Fruit fly (Drosophila melanogaster) whole organism, embryonic: ENCODE data around the gene PXo.
A peak's percentile ranks its signal among the peaks of the same experiment; 100 is the strongest.

Experiments used
- Bgb ChIP-seq: fragments of 200-800 bp; sonication (Bioruptor generic); IDR thresholded peaks from 2 replicates; pipeline ENCODE4 v1.3.6; 2022; ENCODE audit warnings: missing biosample characterization, missing genetic modification characterization; ENCODE audit not compliant: partially characterized antibody
- C15 ChIP-seq: fragments of 200-800 bp; sonication (Bioruptor generic); IDR thresholded peaks from 3 replicates; pipeline ENCODE4 v1.3.6; 2022; ENCODE audit warnings: missing biosample characterization, missing genetic modification characterization
- CG10209 ChIP-seq: fragments of 200-800 bp; sonication (Bioruptor generic); optimal IDR thresholded peaks from 3 replicates; lab custom pipeline; 2017; ENCODE audit warnings: missing biosample characterization, mild to moderate bottlenecking, missing genetic modification characterization, missing genetic modification reagents
- CG10274 ChIP-seq: fragments of 200-800 bp; sonication (Bioruptor generic); optimal IDR thresholded peaks from 3 replicates; lab custom pipeline; 2017; ENCODE audit warnings: missing biosample characterization, mild to moderate bottlenecking, missing genetic modification characterization
- CG10654 ChIP-seq: fragments of 200-800 bp; sonication (Bioruptor generic); optimal IDR thresholded peaks from 2 replicates; lab custom pipeline; 2016; ENCODE audit warnings: missing biosample characterization, missing genetic modification characterization
- CG11504 ChIP-seq: fragments of 200-800 bp; sonication (Bioruptor generic); optimal IDR thresholded peaks from 3 replicates; lab custom pipeline; 2019; ENCODE audit warnings: missing biosample characterization, mild to moderate bottlenecking, missing genetic modification characterization, moderate library complexity
- CG12391 ChIP-seq: fragments of 200-800 bp; sonication (Bioruptor generic); optimal IDR thresholded peaks from 3 replicates; lab custom pipeline; 2018; ENCODE audit warnings: missing biosample characterization, mild to moderate bottlenecking, missing genetic modification characterization, moderate library complexity
- CG13624 ChIP-seq: fragments of 200-800 bp; sonication (Bioruptor generic); optimal IDR thresholded peaks from 2 replicates; lab custom pipeline; 2016; ENCODE audit warnings: missing biosample characterization, missing genetic modification characterization
- CG14965 ChIP-seq: fragments of 200-800 bp; sonication (Bioruptor generic); optimal IDR thresholded peaks from 2 replicates; lab custom pipeline; 2016; ENCODE audit warnings: missing biosample characterization, missing genetic modification characterization, borderline replicate concordance
- CG15696 ChIP-seq: fragments of 200-800 bp; sonication (Bioruptor generic); optimal IDR thresholded peaks from 2 replicates; lab custom pipeline; 2019; ENCODE audit warnings: missing biosample characterization, mild to moderate bottlenecking, missing genetic modification characterization, moderate library complexity
- CG1603 ChIP-seq: fragments of 200-800 bp; sonication (Bioruptor generic); optimal IDR thresholded peaks from 2 replicates; lab custom pipeline; 2019; ENCODE audit warnings: missing biosample characterization, mild to moderate bottlenecking, missing genetic modification characterization, moderate library complexity
- CG17359 ChIP-seq: fragments of 200-800 bp; sonication (Bioruptor generic); optimal IDR thresholded peaks from 3 replicates; lab custom pipeline; 2018; ENCODE audit warnings: missing biosample characterization, mild to moderate bottlenecking, missing genetic modification characterization, moderate library complexity
- CG17361 ChIP-seq: fragments of 200-800 bp; sonication (Bioruptor generic); IDR thresholded peaks from 3 replicates; pipeline ENCODE4 v1.3.6; 2022; ENCODE audit warnings: missing biosample characterization, missing genetic modification characterization
- CG1792 ChIP-seq: fragments of 200-800 bp; sonication (Bioruptor generic); optimal IDR thresholded peaks from 2 replicates; lab custom pipeline; 2016; ENCODE audit warnings: missing biosample characterization, missing genetic modification characterization
- CG18476 ChIP-seq: fragments of 200-800 bp; sonication (Bioruptor generic); optimal IDR thresholded peaks from 2 replicates; lab custom pipeline; 2016; ENCODE audit warnings: missing biosample characterization, mild to moderate bottlenecking, missing genetic modification characterization
- CG2712 ChIP-seq: fragments of 200-800 bp; optimal IDR thresholded peaks from 3 replicates; lab custom pipeline; 2019; ENCODE audit warnings: missing biosample characterization, mild to moderate bottlenecking, missing genetic modification characterization, moderate library complexity
- CG2875 ChIP-seq: fragments of 200-800 bp; sonication (Bioruptor generic); optimal IDR thresholded peaks from 2 replicates; lab custom pipeline; 2017; ENCODE audit warnings: missing biosample characterization, mild to moderate bottlenecking, missing genetic modification characterization, missing genetic modification reagents
- CG31441 ChIP-seq: fragments of 200-800 bp; sonication (Bioruptor generic); IDR thresholded peaks from 2 replicates; pipeline ENCODE4 v1.3.6; 2022; ENCODE audit warnings: missing biosample characterization, missing genetic modification characterization
- CG32767 ChIP-seq: fragments of 200-800 bp; sonication (Bioruptor generic); IDR thresholded peaks from 2 replicates; pipeline ENCODE4 v1.3.6; 2022; ENCODE audit warnings: missing biosample characterization, missing genetic modification characterization
- CG34224 ChIP-seq: fragments of 200-800 bp; sonication (Bioruptor generic); IDR thresholded peaks from 3 replicates; pipeline ENCODE4 v1.3.6; 2022; ENCODE audit warnings: missing biosample characterization, missing genetic modification characterization; ENCODE audit not compliant: partially characterized antibody
- CG42726 ChIP-seq: fragments of 200-800 bp; sonication (Bioruptor generic); IDR thresholded peaks from 2 replicates; pipeline ENCODE4 v1.3.6; 2022; ENCODE audit warnings: missing biosample characterization, missing genetic modification characterization; ENCODE audit not compliant: partially characterized antibody
- CG4404 ChIP-seq: fragments of 200-800 bp; sonication (Bioruptor generic); IDR thresholded peaks from 2 replicates; pipeline ENCODE4 v1.3.6; 2022; ENCODE audit warnings: missing biosample characterization, missing genetic modification characterization
- CG4617 ChIP-seq: fragments of 200-800 bp; sonication (Bioruptor generic); optimal IDR thresholded peaks from 3 replicates; lab custom pipeline; 2016; ENCODE audit warnings: missing biosample characterization, missing genetic modification characterization, borderline replicate concordance
- CG7271 ChIP-seq: fragments of 200-800 bp; sonication (Bioruptor generic); optimal IDR thresholded peaks from 2 replicates; lab custom pipeline; 2018; ENCODE audit warnings: missing biosample characterization, mild to moderate bottlenecking, missing genetic modification characterization, moderate library complexity
- CG7786 ChIP-seq: fragments of 200-800 bp; sonication (Bioruptor generic); optimal IDR thresholded peaks from 2 replicates; lab custom pipeline; 2016; ENCODE audit warnings: missing biosample characterization, missing genetic modification characterization
- CG8089 ChIP-seq: fragments of 200-800 bp; sonication (Bioruptor generic); optimal IDR thresholded peaks from 3 replicates; lab custom pipeline; 2016; ENCODE audit warnings: missing biosample characterization, missing genetic modification characterization
- CG9609 ChIP-seq: fragments of 200-800 bp; sonication (Bioruptor generic); optimal IDR thresholded peaks from 3 replicates; lab custom pipeline; 2016; ENCODE audit warnings: missing biosample characterization, missing genetic modification characterization
- CTCF ChIP-seq: fragments of 200-800 bp; sonication (Bioruptor generic); optimal IDR thresholded peaks from 2 replicates; lab custom pipeline; 2017; ENCODE audit warnings: missing biosample characterization, mild to moderate bottlenecking, missing genetic modification characterization, moderate library complexity
- D ChIP-seq, 2 experiments: fragments of 200-800 bp in 1 of 2; fragments of >200 bp in 1 of 2; sonication (Bioruptor generic) in 1 of 2; optimal IDR thresholded peaks; 2 replicates in 1 of 2; 3 replicates in 1 of 2; lab custom pipeline; 2017; ENCODE audit warnings: mild to moderate bottlenecking in 1 of 2, missing biosample characterization in 1 of 2, missing genetic modification characterization in 1 of 2, missing genetic modification reagents in 1 of 2
- D19A ChIP-seq: fragments of 200-800 bp; optimal IDR thresholded peaks from 3 replicates; lab custom pipeline; 2019; ENCODE audit warnings: missing biosample characterization, mild to moderate bottlenecking, missing genetic modification characterization, moderate library complexity
- Dad ChIP-seq: fragments of 200-800 bp; sonication (Bioruptor generic); optimal IDR thresholded peaks from 3 replicates; lab custom pipeline; 2016; ENCODE audit warnings: missing biosample characterization, missing genetic modification characterization
- Dll ChIP-seq: fragments of 200-800 bp; sonication (Bioruptor generic); IDR thresholded peaks from 4 replicates; pipeline ENCODE4 v1.3.6; 2022; ENCODE audit warnings: missing biosample characterization, missing genetic modification characterization; ENCODE audit not compliant: partially characterized antibody
- Ets65A ChIP-seq: fragments of 200-800 bp; sonication (Bioruptor generic); peaks from one replicate; lab custom pipeline; 2016; ENCODE audit warnings: missing biosample characterization, missing genetic modification characterization
- MBD-R2 ChIP-seq: fragments of 200-800 bp; sonication (Bioruptor generic); IDR thresholded peaks from 2 replicates; pipeline ENCODE4 v1.3.6; 2022; ENCODE audit warnings: missing biosample characterization, missing genetic modification characterization
- Spps ChIP-seq: fragments of 200-800 bp; sonication (Bioruptor generic); optimal IDR thresholded peaks from 2 replicates; lab custom pipeline; 2018; ENCODE audit warnings: missing biosample characterization, mild to moderate bottlenecking, missing genetic modification characterization
- Stat92E ChIP-seq, 3 experiments: fragments of >200 bp in 2 of 3; fragments of 200-800 bp in 1 of 3; sonication (Bioruptor generic) in 1 of 3; optimal IDR thresholded peaks; 2 replicates each; lab custom pipeline; 2017 to 2019; ENCODE audit warnings: missing biosample characterization in 3 of 3, missing genetic modification characterization in 3 of 3, mild to moderate bottlenecking in 1 of 3, moderate library complexity in 1 of 3
- amos ChIP-seq: fragments of 200-800 bp; sonication (Bioruptor generic); IDR thresholded peaks from 2 replicates; pipeline ENCODE4 v1.3.6; 2022; ENCODE audit warnings: missing biosample characterization, missing genetic modification characterization; ENCODE audit not compliant: partially characterized antibody
- cas ChIP-seq: fragments of 200-800 bp; sonication (Bioruptor generic); IDR thresholded peaks from 2 replicates; pipeline ENCODE4 v1.3.6; 2022; ENCODE audit warnings: missing biosample characterization, missing genetic modification characterization
- gcm ChIP-seq: fragments of 200-800 bp; sonication (Bioruptor generic); optimal IDR thresholded peaks from 2 replicates; lab custom pipeline; 2019; ENCODE audit warnings: missing biosample characterization, mild to moderate bottlenecking, missing genetic modification characterization, moderate library complexity
- ken ChIP-seq: fragments of 200-800 bp; sonication (Bioruptor generic); IDR thresholded peaks from 3 replicates; pipeline ENCODE4 v1.3.6; 2022; ENCODE audit warnings: missing biosample characterization, missing genetic modification characterization
- knrl ChIP-seq: fragments of 200-800 bp; sonication (Bioruptor generic); IDR thresholded peaks from 3 replicates; pipeline ENCODE4 v1.3.6; 2022; ENCODE audit warnings: missing biosample characterization, missing genetic modification characterization; ENCODE audit not compliant: partially characterized antibody
- p53 ChIP-seq: fragments of 200-800 bp; sonication (Bioruptor generic); optimal IDR thresholded peaks from 2 replicates; lab custom pipeline; 2016; ENCODE audit warnings: missing biosample characterization, missing genetic modification characterization
- pb ChIP-seq: fragments of 200-800 bp; sonication (Bioruptor generic); optimal IDR thresholded peaks from 3 replicates; lab custom pipeline; 2016; ENCODE audit warnings: missing biosample characterization, missing genetic modification characterization
- sens ChIP-seq: fragments of 200-800 bp; sonication (Bioruptor generic); peaks from one replicate; lab custom pipeline; 2016; ENCODE audit warnings: missing biosample characterization, missing genetic modification characterization
- shn ChIP-seq: fragments of 200-800 bp; sonication (Bioruptor generic); optimal IDR thresholded peaks from 3 replicates; lab custom pipeline; 2016; ENCODE audit warnings: missing biosample characterization, missing genetic modification characterization
- so ChIP-seq: fragments of 200-800 bp; sonication (Bioruptor generic); IDR thresholded peaks from 3 replicates; pipeline ENCODE4 v1.3.6; 2022; ENCODE audit warnings: missing biosample characterization, missing genetic modification characterization
- stwl ChIP-seq: fragments of 200-800 bp; sonication (Bioruptor generic); optimal IDR thresholded peaks from 3 replicates; lab custom pipeline; 2018; ENCODE audit warnings: missing biosample characterization, mild to moderate bottlenecking, missing genetic modification characterization, moderate library complexity
- tll ChIP-seq, 2 experiments: fragments of 200-800 bp in 1 of 2; fragments of >200 bp in 1 of 2; sonication (Bioruptor generic) in 1 of 2; optimal IDR thresholded peaks; 2 replicates each; lab custom pipeline; 2017 to 2019; ENCODE audit warnings: missing biosample characterization in 2 of 2, missing genetic modification characterization in 2 of 2, mild to moderate bottlenecking in 1 of 2, moderate library complexity in 1 of 2

The PXo gene

dm6 chr3L:5969122-5969521, 48.0 kb upstream of the PXo start (continued):
- no peak for TF ChIP-seq tll (GFP tag; optimal IDR thresholded peaks at IDR 0.05; lab: Kevin White, UChicago)
- TF ChIP-seq CG17361 (GFP tag; lab: Robert Waterston, UW), result no peak
- no peak for TF ChIP-seq CG14965 (GFP tag; lab: Kevin White, UChicago)
- no peak for TF ChIP-seq CG4617 (GFP tag; lab: Kevin White, UChicago)
- no peak for TF ChIP-seq CG2875 (GFP tag; lab: Kevin White, UChicago)
- TF ChIP-seq C15 (GFP tag; lab: Robert Waterston, UW), result no peak
- TF ChIP-seq CG32767 (GFP tag; lab: Robert Waterston, UW), result no peak

DNA sequence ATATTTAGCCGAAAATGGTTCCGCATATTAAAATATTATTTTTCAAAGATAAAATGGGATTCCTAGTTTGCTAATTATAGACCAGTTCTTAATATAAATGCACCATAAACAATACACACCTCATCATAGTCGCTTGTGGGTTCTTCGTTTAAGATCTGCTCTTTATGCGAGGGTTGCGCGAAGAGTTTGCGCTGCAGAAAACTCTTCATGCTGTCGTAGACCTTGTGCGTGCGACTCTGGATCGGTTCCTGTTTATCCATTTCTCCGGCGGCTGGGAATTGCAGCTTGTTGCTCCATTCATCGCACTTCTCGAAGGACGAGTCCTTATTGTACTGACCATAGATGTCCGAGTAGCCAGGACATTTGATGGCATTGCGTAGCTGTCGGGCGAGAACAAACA, 47.6 kb upstream of the PXo start:
- TF ChIP-seq CG18476 (GFP tag; lab: Kevin White, UChicago) (peak; percentile 92), CG34224 (no peak), ken (no peak), CG7271 (no peak), CG17359 (tag; lab: Kevin White, UChicago) (no peak), CG10654 (GFP tag; lab: Kevin White, UChicago) (no peak), Dll (GFP tag; lab: Robert Waterston, UW) (no peak), CG13624 (GFP tag; lab: Kevin White, UChicago) (no peak), CG12391 (tag; lab: Kevin White, UChicago) (no peak), shn (GFP tag; lab: Kevin White, UChicago) (no peak), D19A (tag; lab: Kevin White, UChicago) (no peak), Spps (no peak), gcm (GFP tag; lab: Kevin White, UChicago) (no peak), so (GFP tag; lab: Robert Waterston, UW) (no peak), MBD-R2 (GFP tag; lab: Robert Waterston, UW) (no peak), Ets65A (GFP tag; lab: Kevin White, UChicago) (peak; percentile 48), CG42726 (no peak)

dm6 chr3L:5966850-5967418, 45.8 kb upstream of the PXo start:
- no peak for TF ChIP-seq CG9609 (GFP tag; lab: Kevin White, UChicago)
- no peak for TF ChIP-seq CG10274 (GFP tag; lab: Kevin White, UChicago)
- TF ChIP-seq Bgb, result peak; percentile 34; the same call in 1 of the 2 replicates
- TF ChIP-seq CG1792 (GFP tag; lab: Kevin White, UChicago), result no peak
- TF ChIP-seq CTCF (GFP tag; lab: Kevin White, UChicago), result peak; percentile 76
- TF ChIP-seq p53 (GFP tag; lab: Kevin White, UChicago), result no peak
- no peak for TF ChIP-seq CG10209 (GFP tag; lab: Kevin White, UChicago)
- no peak for TF ChIP-seq CG8089
- peak; percentile 6 for TF ChIP-seq CG2712 (tag; lab: Kevin White, UChicago)
- peak; percentile 15; the same call in 1 of the 2 replicates for TF ChIP-seq amos (GFP tag; lab: Robert Waterston, UW)
- peak; percentile 6 for TF ChIP-seq D (optimal IDR thresholded peaks at IDR 0.05; lab: Kevin White, UChicago)
- no peak for TF ChIP-seq D (GFP tag; optimal IDR thresholded peaks at IDR 0.05; lab: Kevin White, UChicago)
- TF ChIP-seq stwl (tag; lab: Kevin White, UChicago), result peak; percentile 38
- TF ChIP-seq sens (GFP tag; lab: Kevin White, UChicago), result peak; percentile 30
- no peak for TF ChIP-seq CG7786
- peak; percentile 99 for TF ChIP-seq CG11504 (tag; lab: Kevin White, UChicago)
- TF ChIP-seq Dad, result no peak
- TF ChIP-seq CG4404 (GFP tag; lab: Robert Waterston, UW), result no peak
- TF ChIP-seq knrl (GFP tag; lab: Robert Waterston, UW), result no peak
- TF ChIP-seq cas (GFP tag; lab: Robert Waterston, UW), result no peak
- peak in 1 of 3 experiments; percentile 6 for TF ChIP-seq Stat92E (GFP tag; optimal IDR thresholded peaks at IDR 0.05; lab: Kevin White, UChicago)
- TF ChIP-seq CG15696, result no peak
- no peak for TF ChIP-seq CG1603 (tag; lab: Kevin White, UChicago)
- TF ChIP-seq CG31441 (GFP tag; lab: Robert Waterston, UW), result no peak
- no peak for TF ChIP-seq pb (GFP tag; lab: Kevin White, UChicago)
